Fruit fly (Drosophila melanogaster): Measurements from ENCODE around the gene alphaTub85E.

Gene alphaTub85E

dm6 chr3R:9733150-9733549 lies at the start of gene alphaTub85E:
Gene alphaTub85E, minus strand, starts transcription at chr3R:9733250.
- no peak for TF ChIP-seq noc (tag; optimal IDR thresholded peaks at IDR 0.05)

dm6 chr3R:9779764-9780163 lies 46.7 kb upstream of the alphaTub85E start, which contains the start of gene CG12947:
Gene CG12947, plus strand, starts transcription at chr3R:9780064.
- no peak for TF ChIP-seq noc (tag; optimal IDR thresholded peaks at IDR 0.05)

- TF ChIP-seq noc (tag; optimal IDR thresholded peaks at IDR 0.05): peak; percentile 73
Observed at dm6 chr3R:9777941-9778360, 44.9 kb upstream of the alphaTub85E start, which contains the start of gene RpS29. Gene RpS29, plus strand, starts transcription at chr3R:9778042.

DNA sequence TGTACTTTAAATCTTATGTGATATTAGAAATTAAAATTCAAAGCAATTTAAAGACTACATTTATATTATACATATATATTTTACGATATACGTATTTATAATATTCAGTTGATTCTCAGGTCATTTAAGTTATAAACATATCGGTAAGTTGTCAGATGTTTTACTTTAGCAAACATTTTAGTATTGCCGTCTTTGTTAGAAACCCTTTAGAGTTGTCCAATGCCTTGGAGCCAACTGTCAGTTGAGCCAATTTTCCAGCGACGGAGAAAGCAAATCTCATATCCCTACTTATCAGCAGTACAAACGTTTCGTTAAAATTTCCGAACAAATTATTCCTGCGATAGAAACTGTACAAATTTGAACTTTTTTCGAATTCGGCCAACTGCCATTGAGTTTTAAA lies 41.8 kb upstream of the alphaTub85E start, which contains the start of gene topi:
Gene topi (plus strand): TSS at position 301 of the 400 bp plus-strand sequence.
- TF ChIP-seq noc (tag; optimal IDR thresholded peaks at IDR 0.05): no peak

dm6 chr3R:9774147-9774546 lies 41.1 kb upstream of the alphaTub85E start, which contains the start of gene Whamy:
Gene Whamy, minus strand, starts transcription at chr3R:9774419.
- TF ChIP-seq noc (tag; optimal IDR thresholded peaks at IDR 0.05): peak; percentile 73

dm6 chr3R:9771519-9771972 lies 38.5 kb upstream of the alphaTub85E start, which contains the start of gene CG9471:
Gene CG9471, minus strand, starts transcription at chr3R:9771542.
- peak; percentile 97 for TF ChIP-seq noc (tag; optimal IDR thresholded peaks at IDR 0.05)

DNA sequence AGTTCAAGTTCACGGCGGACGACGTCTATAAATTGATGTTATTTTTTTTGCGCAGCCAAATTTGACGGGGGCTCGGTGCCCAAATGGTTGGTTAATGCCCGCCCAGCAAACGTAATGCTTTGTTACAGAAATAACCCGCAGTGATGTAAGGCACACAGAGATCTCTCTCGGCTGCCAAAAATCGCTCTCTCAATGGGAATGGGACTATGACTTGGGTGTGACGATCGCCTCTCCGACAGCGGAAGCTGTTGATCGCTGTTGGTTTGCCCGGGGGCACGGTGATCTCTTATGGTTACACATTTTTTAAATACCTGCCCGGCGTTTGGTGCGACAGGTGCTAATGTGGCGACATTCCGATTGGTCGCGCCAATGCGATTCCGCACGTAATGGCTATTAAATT lies 37.1 kb upstream of the alphaTub85E start:
- no peak for TF ChIP-seq noc (tag; optimal IDR thresholded peaks at IDR 0.05)

DNA sequence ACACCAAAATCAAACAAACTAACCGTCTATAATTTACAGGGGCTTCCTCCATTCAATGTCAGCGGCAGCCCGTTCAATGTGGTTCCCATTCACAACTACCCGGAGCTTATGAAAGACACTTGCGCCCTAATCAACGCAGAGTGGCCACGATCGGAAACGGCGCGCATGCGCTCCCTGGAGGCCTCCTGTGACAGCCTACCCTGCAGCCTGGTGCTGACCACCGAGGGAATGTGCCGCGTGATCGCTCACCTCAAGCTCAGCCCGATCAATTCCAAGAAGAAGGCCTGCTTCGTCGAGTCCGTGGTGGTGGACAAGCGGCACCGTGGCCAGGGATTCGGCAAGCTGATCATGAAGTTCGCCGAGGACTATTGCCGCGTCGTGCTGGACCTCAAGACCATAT lies 35.8 kb upstream of the alphaTub85E start, which contains the start of gene MED6:
Gene MED6 (minus strand): TSS at position 101 of the 400 bp plus-strand sequence.
- TF ChIP-seq noc (tag; optimal IDR thresholded peaks at IDR 0.05): no peak

- peak; percentile 49 for TF ChIP-seq noc (tag; optimal IDR thresholded peaks at IDR 0.05)
Observed at dm6 chr3R:9767620-9768592, 34.9 kb upstream of the alphaTub85E start, which contains the start of gene Naa80. Gene Naa80, plus strand, starts transcription at chr3R:9767834.

DNA sequence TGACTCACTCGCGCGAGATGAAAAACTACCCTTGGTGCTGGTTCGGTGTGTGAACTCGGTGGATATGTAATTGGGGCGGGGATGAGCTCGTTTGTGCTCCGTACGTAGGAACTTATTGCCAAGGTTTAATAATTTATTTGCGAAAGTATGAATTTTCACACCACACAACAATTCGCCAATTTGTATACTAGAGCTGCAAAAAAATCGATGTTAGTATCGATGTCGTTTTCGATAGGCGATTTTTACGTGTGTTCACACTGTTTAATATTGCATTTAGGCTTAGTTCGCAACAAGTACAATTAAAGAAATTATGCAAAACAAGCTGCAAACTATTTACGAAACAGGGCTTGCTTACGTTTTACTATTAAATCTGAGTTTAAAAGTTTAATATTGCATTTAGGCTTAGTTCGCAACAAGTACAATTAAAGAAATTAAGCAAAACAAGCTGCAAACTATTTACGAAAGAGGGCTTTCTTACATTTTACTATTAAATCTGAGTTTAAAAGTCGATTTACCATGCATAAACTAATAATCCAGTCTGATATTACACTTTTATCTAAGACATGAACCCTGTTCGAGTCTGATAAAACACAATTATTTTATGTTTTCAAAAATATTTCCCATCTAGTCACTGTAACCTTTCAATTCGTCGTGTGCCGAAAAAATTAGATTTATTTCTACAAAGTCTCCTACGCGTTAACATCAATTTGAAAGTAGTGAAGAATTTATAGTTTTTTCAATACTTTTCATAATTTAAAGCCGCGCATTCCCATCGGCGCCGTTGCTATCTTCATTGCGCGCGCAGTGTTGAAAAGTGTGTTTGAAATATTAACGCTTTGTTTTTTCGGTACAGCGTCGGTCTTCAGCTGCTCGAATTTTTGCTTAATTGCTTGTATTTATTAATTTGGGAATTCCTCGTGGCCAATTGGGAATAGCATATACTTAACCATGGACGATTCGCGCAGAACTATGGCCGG lies 30.2 kb upstream of the alphaTub85E start, which contains the start of the genes Snap24 and CG8478:
Gene Snap24 (minus strand): TSS at position 196 of the 977 bp plus-strand sequence.
Gene CG8478 (plus strand): TSS at position 696 of the 977 bp plus-strand sequence.
- no peak for TF ChIP-seq noc (tag; optimal IDR thresholded peaks at IDR 0.05)

- no peak for TF ChIP-seq noc (tag; optimal IDR thresholded peaks at IDR 0.05)
Observed at dm6 chr3R:9759360-9760191, 26.5 kb upstream of the alphaTub85E start, which contains the start of gene Mpi. Gene Mpi, plus strand, starts transcription at chr3R:9759622.

DNA sequence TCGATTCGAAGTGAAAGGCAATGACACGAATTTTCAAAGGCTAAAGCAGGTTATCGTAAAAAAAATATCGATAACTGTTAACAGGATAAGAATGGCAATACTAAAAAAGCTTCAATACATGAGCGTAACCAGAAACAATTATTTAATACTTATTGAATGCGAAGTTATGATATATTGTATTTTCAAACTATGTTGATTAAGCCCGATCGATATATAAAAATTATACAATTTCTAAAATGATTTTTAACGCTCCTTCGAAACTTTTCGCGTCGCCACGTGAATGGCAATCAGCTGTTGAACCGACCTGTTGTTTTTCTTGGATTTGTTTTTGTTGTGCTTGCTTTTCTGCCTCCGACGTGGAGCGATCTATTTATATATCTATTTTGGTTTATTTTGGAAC lies 23.1 kb upstream of the alphaTub85E start, which contains the start of the genes Alg12 and Rpt3R:
Gene Alg12 (plus strand): TSS at position 305 of the 400 bp plus-strand sequence.
Gene Rpt3R (minus strand): TSS at position 324 of the 400 bp plus-strand sequence.
- no peak for TF ChIP-seq noc (tag; optimal IDR thresholded peaks at IDR 0.05)

DNA sequence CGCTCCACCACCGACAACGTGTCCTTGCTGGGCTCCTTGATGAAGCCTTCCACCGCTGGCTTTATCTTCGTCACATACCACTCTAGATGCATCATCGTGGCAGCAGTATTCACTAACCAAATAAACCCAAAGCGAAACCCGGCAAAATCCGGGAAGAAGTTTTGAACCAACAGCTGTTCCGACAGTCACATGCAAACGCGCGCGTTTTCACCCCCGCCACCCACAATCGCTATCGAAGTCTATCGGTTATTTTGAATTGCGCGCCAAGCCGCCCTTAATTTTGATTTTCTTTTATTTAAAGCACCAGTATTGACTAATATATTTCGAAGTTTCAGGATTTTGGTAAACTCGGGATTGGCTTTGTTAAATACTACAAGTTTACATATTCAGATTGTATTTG lies 21.4 kb upstream of the alphaTub85E start, which contains the start of gene Tti1:
Gene Tti1 (minus strand): TSS at position 200 of the 400 bp plus-strand sequence.
- TF ChIP-seq noc (tag; optimal IDR thresholded peaks at IDR 0.05): no peak
